Worm (Caenorhabditis elegans) whole organism, young adult: Measurements from ENCODE around the gene imp-2.

Experiments used
- B0019.2 ChIP-seq: fragments of 200-800 bp; sonication (Bioruptor generic); conservative IDR thresholded peaks from 2 replicates; pipeline ENCODE4 v1.3.6; 2022; ENCODE audit warnings: missing genetic modification reagents, missing genetic modification characterization, missing compliant biosample characterization
- C17E4.6 ChIP-seq: fragments of 200-800 bp; sonication (Bioruptor generic); IDR thresholded peaks from 2 replicates; pipeline ENCODE4 v1.3.6; 2022; ENCODE audit warnings: missing genetic modification reagents, missing genetic modification characterization, missing compliant biosample characterization
- F10E7.11 ChIP-seq: sonication (generic microtip); optimal IDR thresholded peaks from 2 replicates; lab custom pipeline; 2017; ENCODE audit warnings: mild to moderate bottlenecking, missing genetic modification characterization, moderate library complexity, missing compliant biosample characterization
- F22D6.2 ChIP-seq: sonication (generic microtip); optimal IDR thresholded peaks from 2 replicates; lab custom pipeline; 2016; ENCODE audit warnings: mild to moderate bottlenecking, missing genetic modification characterization, missing compliant biosample characterization
- F23B12.7 ChIP-seq: sonication (generic microtip); optimal IDR thresholded peaks from 2 replicates; lab custom pipeline; 2017; ENCODE audit warnings: missing genetic modification characterization, mild to moderate bottlenecking, missing compliant biosample characterization, antibody characterized with exemption, moderate library complexity; ENCODE audit not compliant: insufficient read depth
- F49E8.2 ChIP-seq: sonication (generic microtip); optimal IDR thresholded peaks from 3 replicates; lab custom pipeline; 2017; ENCODE audit warnings: missing genetic modification characterization, mild to moderate bottlenecking, missing compliant biosample characterization, antibody characterized with exemption, moderate library complexity; ENCODE audit not compliant: insufficient read depth
- F57A8.1 ChIP-seq: fragments of 200-800 bp; sonication (Bioruptor generic); optimal IDR thresholded peaks from 2 replicates; lab custom pipeline; 2018; ENCODE audit warnings: mild to moderate bottlenecking, missing genetic modification characterization, moderate library complexity, missing compliant biosample characterization
- K11D2.4 ChIP-seq: fragments of 200-800 bp; sonication (Bioruptor generic); IDR thresholded peaks from 2 replicates; pipeline ENCODE4 v1.3.6; 2022; ENCODE audit warnings: missing genetic modification reagents, missing genetic modification characterization, missing compliant biosample characterization
- K12H6.12 ChIP-seq: fragments of 200-800 bp; sonication (Bioruptor generic); optimal IDR thresholded peaks from 2 replicates; lab custom pipeline; 2018; ENCODE audit warnings: mild to moderate bottlenecking, missing genetic modification characterization, missing compliant biosample characterization
- Y95B8A.8 ChIP-seq: fragments of 200-800 bp; sonication (Bioruptor generic); IDR thresholded peaks from 2 replicates; pipeline ENCODE4 v1.3.6; 2022; ENCODE audit warnings: missing genetic modification reagents, missing genetic modification characterization, missing compliant biosample characterization
- ZK185.1 ChIP-seq: sonication (generic microtip); optimal IDR thresholded peaks from 2 replicates; lab custom pipeline; 2016; ENCODE audit warnings: mild to moderate bottlenecking, missing genetic modification characterization, missing compliant biosample characterization; ENCODE audit not compliant: poor library complexity, severe bottlenecking
- athp-1 ChIP-seq: sonication (generic microtip); optimal IDR thresholded peaks from 2 replicates; lab custom pipeline; 2017; ENCODE audit warnings: mild to moderate bottlenecking, missing genetic modification characterization, missing compliant biosample characterization
- attf-3 ChIP-seq: fragments of 200-800 bp; sonication (Bioruptor generic); conservative IDR thresholded peaks from 2 replicates; pipeline ENCODE4 v1.3.6; 2022; ENCODE audit warnings: missing genetic modification reagents, missing genetic modification characterization, missing compliant biosample characterization
- bed-1 ChIP-seq: fragments of 200-800 bp; sonication (Bioruptor generic); IDR thresholded peaks from 2 replicates; pipeline ENCODE4 v1.3.6; 2022; ENCODE audit warnings: missing genetic modification reagents, missing genetic modification characterization, missing compliant biosample characterization
- ccch-3 ChIP-seq: fragments of 200-800 bp; sonication (Bioruptor generic); optimal IDR thresholded peaks from 2 replicates; lab custom pipeline; 2018; ENCODE audit warnings: mild to moderate bottlenecking, missing genetic modification characterization, missing compliant biosample characterization
- ceh-40 ChIP-seq: fragments of 200-800 bp; sonication (Bioruptor generic); IDR thresholded peaks from 2 replicates; pipeline ENCODE4 v1.3.6; 2022; ENCODE audit warnings: missing genetic modification characterization, missing compliant biosample characterization
- ceh-79 ChIP-seq: sonication (generic microtip); optimal IDR thresholded peaks from 2 replicates; lab custom pipeline; 2017; ENCODE audit warnings: mild to moderate bottlenecking, missing genetic modification characterization, missing compliant biosample characterization
- die-1 ChIP-seq: sonication (generic microtip); optimal IDR thresholded peaks from 2 replicates; lab custom pipeline; 2016; ENCODE audit warnings: missing genotype, mild to moderate bottlenecking, missing genetic modification characterization, missing compliant biosample characterization
- dpl-1 ChIP-seq: fragments of 150-350 bp; optimal IDR thresholded peaks from 2 replicates; lab custom pipeline; 2014; ENCODE audit warnings: missing biosample characterization, missing genetic modification reagents, missing genetic modification characterization
- egl-44 ChIP-seq: fragments of 200-800 bp; sonication (Bioruptor generic); IDR thresholded peaks from 2 replicates; pipeline ENCODE4 v1.3.6; 2022; ENCODE audit warnings: missing genetic modification reagents, missing genetic modification characterization, missing compliant biosample characterization
- fkh-3 ChIP-seq: sonication (generic microtip); optimal IDR thresholded peaks from 2 replicates; lab custom pipeline; 2016; ENCODE audit warnings: mild to moderate bottlenecking, missing genetic modification characterization, missing compliant biosample characterization
- gei-17 ChIP-seq: fragments of 200-800 bp; sonication (Bioruptor generic); optimal IDR thresholded peaks from 2 replicates; lab custom pipeline; 2018; ENCODE audit warnings: mild to moderate bottlenecking, missing genetic modification characterization, missing compliant biosample characterization
- him-1 ChIP-seq: sonication (generic microtip); optimal IDR thresholded peaks from 2 replicates; lab custom pipeline; 2016; ENCODE audit warnings: missing genotype, missing genetic modification reagents, missing genetic modification characterization, missing compliant biosample characterization
- hmg-20 ChIP-seq: fragments of 200-800 bp; sonication (Bioruptor generic); IDR thresholded peaks from 2 replicates; pipeline ENCODE4 v1.3.6; 2022; ENCODE audit warnings: missing genetic modification reagents, missing genetic modification characterization, missing compliant biosample characterization
- lin-26 ChIP-seq: fragments of 200-800 bp; sonication (Bioruptor generic); IDR thresholded peaks from 2 replicates; pipeline ENCODE4 v1.3.6; 2022; ENCODE audit warnings: missing genetic modification reagents, missing genetic modification characterization, missing compliant biosample characterization
- lin-40 ChIP-seq: sonication (generic microtip); optimal IDR thresholded peaks from 2 replicates; lab custom pipeline; 2016; ENCODE audit warnings: missing genetic modification characterization, mild to moderate bottlenecking, missing compliant biosample characterization, missing genotype, missing genetic modification reagents
- lir-1 ChIP-seq: fragments of 200-800 bp; sonication (Bioruptor generic); conservative IDR thresholded peaks from 2 replicates; pipeline ENCODE4 v1.3.6; 2022; ENCODE audit warnings: missing genetic modification reagents, missing genetic modification characterization, missing compliant biosample characterization
- madf-10 ChIP-seq: sonication (generic microtip); optimal IDR thresholded peaks from 2 replicates; lab custom pipeline; 2016; ENCODE audit warnings: mild to moderate bottlenecking, missing genetic modification characterization, missing compliant biosample characterization
- nfya-2 ChIP-seq: fragments of 200-800 bp; sonication (Bioruptor generic); IDR thresholded peaks from 2 replicates; pipeline ENCODE4 v1.3.6; 2022; ENCODE audit warnings: missing genetic modification reagents, missing genetic modification characterization, missing compliant biosample characterization
- pbrm-1 ChIP-seq: fragments of 200-800 bp; sonication (Bioruptor generic); IDR thresholded peaks from 2 replicates; pipeline ENCODE4 v1.3.6; 2022; ENCODE audit warnings: missing genetic modification reagents, missing genetic modification characterization, missing compliant biosample characterization
- rpc-1 ChIP-seq, 2 experiments: fragments of 150-350 bp in 1 of 2; sonication (generic microtip) in 1 of 2; optimal IDR thresholded peaks; 2 replicates each; lab custom pipeline; 2014 to 2018; ENCODE audit warnings: missing biosample characterization in 1 of 2, missing genetic modification characterization in 1 of 2, missing genetic modification reagents in 1 of 2, missing genotype in 1 of 2
- sdz-38 ChIP-seq: sonication (generic microtip); optimal IDR thresholded peaks from 2 replicates; lab custom pipeline; 2016; ENCODE audit warnings: missing genotype, missing genetic modification characterization, missing compliant biosample characterization
- snpc-1.1 ChIP-seq: sonication (generic microtip); optimal IDR thresholded peaks from 2 replicates; lab custom pipeline; 2017; ENCODE audit warnings: missing genetic modification characterization, mild to moderate bottlenecking, missing compliant biosample characterization, antibody characterized with exemption, moderate library complexity, missing genotype, missing genetic modification reagents; ENCODE audit not compliant: insufficient read depth
- somi-1 ChIP-seq: fragments of 200-800 bp; sonication (Bioruptor generic); optimal IDR thresholded peaks from 2 replicates; lab custom pipeline; 2018; ENCODE audit warnings: mild to moderate bottlenecking, missing genetic modification characterization, missing compliant biosample characterization
- sptf-2 ChIP-seq: fragments of 200-800 bp; sonication (Bioruptor generic); optimal IDR thresholded peaks from 2 replicates; lab custom pipeline; 2018; ENCODE audit warnings: mild to moderate bottlenecking, missing genetic modification characterization, missing compliant biosample characterization
- tbp1 ChIP-seq: fragments of 200-800 bp; sonication (Bioruptor generic); optimal IDR thresholded peaks from 2 replicates; lab custom pipeline; 2018; ENCODE audit warnings: mild to moderate bottlenecking, missing genetic modification characterization, missing compliant biosample characterization
- ztf-26 ChIP-seq: sonication (generic microtip); optimal IDR thresholded peaks from 2 replicates; lab custom pipeline; 2017; ENCODE audit warnings: missing genetic modification characterization, missing compliant biosample characterization
- ztf-3 ChIP-seq: fragments of 200-800 bp; sonication (Bioruptor generic); optimal IDR thresholded peaks from 2 replicates; lab custom pipeline; 2018; ENCODE audit warnings: mild to moderate bottlenecking, missing genetic modification characterization, missing compliant biosample characterization

Gene imp-2

DNA sequence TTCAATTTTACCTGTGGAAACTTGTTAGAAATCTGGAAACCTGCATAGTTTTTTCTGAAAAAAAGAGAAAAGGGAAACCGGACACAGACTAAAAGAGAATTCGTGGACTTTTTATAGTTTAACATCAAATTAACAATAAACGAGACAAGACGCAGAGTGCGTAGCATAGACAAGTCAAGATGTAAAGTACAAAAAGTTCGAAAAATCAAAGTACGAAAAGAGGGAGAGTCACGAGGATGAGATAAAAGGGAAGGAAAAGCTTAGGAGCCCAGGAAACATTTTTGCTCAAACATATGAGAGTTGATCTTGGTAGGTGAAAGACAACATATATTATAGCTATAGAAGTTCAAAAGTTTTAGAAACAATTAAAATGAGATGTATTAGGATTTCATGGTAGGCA is 20.9 kb downstream of the imp-2 start, which contains the start of gene M7.12:
M7.12 (minus strand) TSS at position 188 of the 400 bp plus-strand sequence.
- TF ChIP-seq B0019.2 (GFP tag; lab: Robert Waterston, UW) (no peak), ztf-3 (GFP tag; lab: Kevin White, UChicago) (no peak), gei-17 (GFP tag; lab: Kevin White, UChicago) (no peak), him-1 (tag; lab: Kevin White, UChicago) (no peak), pbrm-1 (GFP tag; lab: Robert Waterston, UW) (no peak), tbp1 (GFP tag; lab: Kevin White, UChicago) (no peak)

DNA sequence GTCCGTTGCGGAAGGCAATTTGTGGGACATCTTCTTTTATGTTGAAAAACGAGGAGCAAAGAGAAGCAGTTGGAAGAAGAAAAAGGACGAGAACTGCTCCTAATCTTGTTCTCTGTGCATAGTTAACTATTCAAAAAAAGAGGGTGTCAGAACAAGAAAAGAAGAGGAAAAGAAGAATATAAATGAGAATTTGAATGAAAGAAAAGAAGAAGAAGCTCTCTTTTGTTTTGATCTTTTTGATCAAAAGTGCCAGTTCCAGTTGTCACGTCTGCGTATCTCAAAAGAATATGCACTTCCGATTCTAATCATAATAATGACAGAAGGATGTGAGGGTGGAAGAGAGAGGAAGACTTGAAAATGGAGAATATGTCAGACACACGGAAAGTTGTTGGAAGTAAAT is 23.7 kb downstream of the imp-2 start, which contains the start of gene M7.8:
M7.8 (minus strand) TSS at position 112 of the 400 bp plus-strand sequence.
- no peak for TF ChIP-seq lin-40 (tag; lab: Kevin White, UChicago)
- TF ChIP-seq sdz-38 (tag; lab: Kevin White, UChicago), result no peak
- TF ChIP-seq C17E4.6 (GFP tag; lab: Robert Waterston, UW), result no peak
- TF ChIP-seq sptf-2 (GFP tag; lab: Kevin White, UChicago), result no peak
- TF ChIP-seq K12H6.12 (tag; lab: Kevin White, UChicago), result no peak
- TF ChIP-seq fkh-3 (tag; lab: Kevin White, UChicago), result no peak
- no peak for TF ChIP-seq Y95B8A.8 (GFP tag; lab: Robert Waterston, UW)
- no peak for TF ChIP-seq F57A8.1
- TF ChIP-seq madf-10, result no peak
- no peak for TF ChIP-seq ccch-3 (GFP tag; lab: Kevin White, UChicago)
- no peak for TF ChIP-seq F10E7.11 (tag; lab: Kevin White, UChicago)
- TF ChIP-seq egl-44, result no peak
- no peak for TF ChIP-seq lir-1

DNA sequence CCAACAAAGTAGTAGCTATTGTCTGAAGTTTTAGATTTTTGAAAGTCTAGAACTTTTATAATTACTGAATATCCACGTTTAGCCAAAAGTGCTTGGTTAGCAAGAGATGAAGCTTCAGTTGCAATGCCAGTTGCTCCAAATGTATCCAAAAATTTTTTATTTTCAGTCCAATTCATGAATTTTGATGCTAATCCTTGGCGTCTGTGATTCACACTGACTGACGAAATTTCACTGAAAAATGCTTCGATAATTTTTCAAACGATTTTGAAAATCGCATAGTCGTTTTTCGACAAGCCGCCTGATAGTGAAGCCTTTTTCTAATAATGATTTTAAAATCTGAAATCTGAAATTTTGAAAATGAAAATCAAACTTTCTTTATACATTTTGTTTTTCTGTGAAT is 24.6 kb downstream of the imp-2 start:
- TF ChIP-seq die-1 (tag; lab: Kevin White, UChicago), result no peak
- no peak for TF ChIP-seq attf-3 (GFP tag; lab: Robert Waterston, UW)
- TF ChIP-seq F23B12.7 (tag; lab: Kevin White, UChicago), result no peak
- TF ChIP-seq ceh-79 (tag; lab: Kevin White, UChicago), result no peak
- TF ChIP-seq, all 124 proteins: peak for 0

DNA sequence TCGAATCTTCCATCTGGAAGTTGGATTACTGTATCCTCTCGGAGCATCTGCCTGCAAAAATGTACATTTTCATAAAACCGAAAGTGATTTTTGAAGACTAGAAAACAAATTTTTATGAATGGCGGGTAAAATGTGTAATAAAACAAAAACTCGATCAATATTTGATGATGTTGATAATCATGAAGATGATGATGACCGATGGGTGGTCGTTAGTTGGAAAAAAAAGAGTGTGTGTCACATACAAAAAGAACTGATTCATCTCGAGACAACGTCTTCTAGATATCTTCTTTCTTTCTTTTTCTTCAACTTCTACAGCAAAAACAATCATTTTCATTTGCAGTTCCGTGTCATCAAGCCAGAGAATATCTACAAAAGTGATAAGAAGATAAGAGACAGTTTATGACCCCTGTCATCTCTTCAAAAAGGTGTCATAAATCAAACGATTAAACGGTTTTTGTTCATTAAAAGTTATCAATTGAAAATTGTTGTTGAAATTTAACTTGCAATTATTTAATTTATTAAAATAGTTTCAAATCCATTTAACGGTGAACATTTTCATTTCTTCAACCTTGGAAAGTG is 26.1 kb downstream of the imp-2 start, which contains the start of gene bcc-1:
bcc-1 (minus strand) TSS at position 51 of the 579 bp plus-strand sequence.
- TF ChIP-seq Y95B8A.8 (GFP tag; lab: Robert Waterston, UW) (no peak), ZK185.1 (no peak), ztf-26 (tag; lab: Kevin White, UChicago) (peak; percentile 5), somi-1 (GFP tag; lab: Kevin White, UChicago) (peak; percentile 49)

DNA sequence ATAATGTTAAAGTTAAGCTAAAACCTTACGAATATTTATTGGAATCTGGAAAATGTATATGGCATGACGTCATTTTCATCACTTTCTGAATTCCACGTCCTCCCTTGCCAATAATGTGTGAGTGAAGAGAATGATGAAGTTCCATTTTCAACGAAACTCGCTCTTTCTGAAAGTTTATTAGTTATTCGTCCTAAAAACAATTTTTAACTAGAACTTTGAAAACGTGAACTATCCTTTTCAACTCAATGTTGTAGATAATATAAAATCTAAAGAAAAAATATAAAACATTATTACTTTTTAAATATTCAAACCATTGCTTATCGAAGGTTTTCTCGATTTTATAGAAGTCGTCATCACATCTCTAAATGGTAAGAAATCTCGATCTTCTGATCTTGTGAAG is 29.2 kb downstream of the imp-2 start, which contains the start of gene M7.7:
M7.7 (plus strand) TSS at position 301 of the 400 bp plus-strand sequence.
- no peak for TF ChIP-seq F49E8.2 (tag; lab: Kevin White, UChicago)
- TF ChIP-seq rpc-1 (optimal IDR thresholded peaks at IDR 0.05; lab: Kevin White, UChicago), result no peak
- TF ChIP-seq rpc-1 (tag; optimal IDR thresholded peaks at IDR 0.05; lab: Kevin White, UChicago), result no peak
- TF ChIP-seq hmg-20 (GFP tag; lab: Robert Waterston, UW), result no peak
- no peak for TF ChIP-seq F22D6.2 (tag; lab: Kevin White, UChicago)
- no peak for TF ChIP-seq snpc-1.1 (tag; lab: Kevin White, UChicago)
- no peak for TF ChIP-seq K11D2.4 (GFP tag; lab: Robert Waterston, UW)
- TF ChIP-seq sptf-2 (GFP tag; lab: Kevin White, UChicago), result no peak
- TF ChIP-seq dpl-1, result no peak
- TF ChIP-seq him-1 (tag; lab: Kevin White, UChicago), result no peak
- no peak for TF ChIP-seq nfya-2 (GFP tag; lab: Robert Waterston, UW)
- TF ChIP-seq bed-1 (GFP tag; lab: Robert Waterston, UW), result no peak
- no peak for TF ChIP-seq ceh-40 (GFP tag; lab: Robert Waterston, UW)
- TF ChIP-seq lin-26 (GFP tag; lab: Robert Waterston, UW), result no peak
- TF ChIP-seq ccch-3 (GFP tag; lab: Kevin White, UChicago), result no peak
- TF ChIP-seq somi-1 (GFP tag; lab: Kevin White, UChicago), result no peak
- TF ChIP-seq athp-1 (tag; lab: Kevin White, UChicago), result no peak
- TF ChIP-seq ztf-26 (tag; lab: Kevin White, UChicago), result no peak
